Worm (Caenorhabditis elegans) whole organism, young adult: ENCODE measurements around the gene wrt-5.

ENCODE experiments used
- B0035.1 ChIP-seq: sonication (generic microtip); optimal IDR thresholded peaks from 2 replicates; lab custom pipeline; 2016; ENCODE audit warnings: missing genetic modification characterization, mild to moderate bottlenecking, missing compliant biosample characterization, missing genotype, missing genetic modification reagents
- F33H1.4 ChIP-seq: fragments of 200-800 bp; sonication (Bioruptor generic); IDR thresholded peaks from 2 replicates; pipeline ENCODE4 v1.3.6; 2022; ENCODE audit warnings: missing genetic modification reagents, missing genetic modification characterization, missing compliant biosample characterization
- F39B2.1 ChIP-seq: fragments of 200-800 bp; sonication (Bioruptor generic); IDR thresholded peaks from 2 replicates; pipeline ENCODE4 v1.3.6; 2022; ENCODE audit warnings: missing genetic modification reagents, missing genetic modification characterization, missing compliant biosample characterization
- F52B5.7 ChIP-seq: sonication (generic microtip); optimal IDR thresholded peaks from 2 replicates; lab custom pipeline; 2016; ENCODE audit warnings: mild to moderate bottlenecking, missing genetic modification characterization, missing compliant biosample characterization
- F55B11.4 ChIP-seq: sonication (generic microtip); optimal IDR thresholded peaks from 2 replicates; lab custom pipeline; 2016; ENCODE audit warnings: missing compliant biosample characterization, missing genetic modification characterization, borderline replicate concordance; ENCODE audit not compliant: insufficient read depth
- K12H6.12 ChIP-seq: fragments of 200-800 bp; sonication (Bioruptor generic); optimal IDR thresholded peaks from 2 replicates; lab custom pipeline; 2018; ENCODE audit warnings: mild to moderate bottlenecking, missing genetic modification characterization, missing compliant biosample characterization
- Y53F4B.3 ChIP-seq: fragments of 200-800 bp; sonication (Bioruptor generic); IDR thresholded peaks from 2 replicates; pipeline ENCODE4 v1.3.6; 2022; ENCODE audit warnings: missing genetic modification reagents, missing genetic modification characterization, missing compliant biosample characterization
- Y53G8AR.9 ChIP-seq: fragments of 200-800 bp; sonication (Bioruptor generic); conservative IDR thresholded peaks from 2 replicates; pipeline ENCODE4 v1.3.6; 2022; ENCODE audit warnings: missing genetic modification reagents, missing genetic modification characterization, missing compliant biosample characterization
- Y79H2A.3 ChIP-seq: fragments of 200-800 bp; sonication (Bioruptor generic); conservative IDR thresholded peaks from 2 replicates; pipeline ENCODE4 v1.3.6; 2022; ENCODE audit warnings: missing genetic modification reagents, missing genetic modification characterization, missing compliant biosample characterization
- ZK185.1 ChIP-seq: sonication (generic microtip); optimal IDR thresholded peaks from 2 replicates; lab custom pipeline; 2016; ENCODE audit warnings: mild to moderate bottlenecking, missing genetic modification characterization, missing compliant biosample characterization; ENCODE audit not compliant: poor library complexity, severe bottlenecking
- aptf-2 ChIP-seq: fragments of 200-800 bp; sonication (Bioruptor generic); conservative IDR thresholded peaks from 2 replicates; pipeline ENCODE4 v1.3.6; 2022; ENCODE audit warnings: missing genetic modification reagents, missing genetic modification characterization, missing compliant biosample characterization
- attf-3 ChIP-seq: fragments of 200-800 bp; sonication (Bioruptor generic); conservative IDR thresholded peaks from 2 replicates; pipeline ENCODE4 v1.3.6; 2022; ENCODE audit warnings: missing genetic modification reagents, missing genetic modification characterization, missing compliant biosample characterization
- bed-2 ChIP-seq: fragments of 200-800 bp; sonication (Bioruptor generic); IDR thresholded peaks from 2 replicates; pipeline ENCODE4 v1.3.6; 2022; ENCODE audit warnings: missing genetic modification reagents, missing genetic modification characterization, missing compliant biosample characterization
- cebp-1 ChIP-seq, 2 experiments: fragments of 200-800 bp in 1 of 2; sonication (Bioruptor generic) in 1 of 2; sonication (generic microtip) in 1 of 2; IDR thresholded peaks in 1 of 2; optimal IDR thresholded peaks in 1 of 2; 2 replicates each; pipeline versions ENCODE4 v1.3.6 to Lab custom; 2017 to 2022; ENCODE audit warnings: missing compliant biosample characterization in 2 of 2, missing genetic modification characterization in 2 of 2, mild to moderate bottlenecking in 1 of 2, missing genetic modification reagents in 1 of 2, moderate library complexity in 1 of 2
- ceh-100 ChIP-seq: fragments of 200-800 bp; sonication (Bioruptor generic); IDR thresholded peaks from 2 replicates; pipeline ENCODE4 v1.3.6; 2022; ENCODE audit warnings: missing genetic modification reagents, missing genetic modification characterization, missing compliant biosample characterization
- ceh-58 ChIP-seq: fragments of 200-800 bp; sonication (Bioruptor generic); IDR thresholded peaks from 2 replicates; pipeline ENCODE4 v1.3.6; 2022; ENCODE audit warnings: missing genetic modification characterization, missing compliant biosample characterization
- efl-1 ChIP-seq: fragments of 150-350 bp; optimal IDR thresholded peaks from 2 replicates; lab custom pipeline; 2014; ENCODE audit warnings: missing biosample characterization, missing genetic modification reagents, missing genetic modification characterization
- egl-18 ChIP-seq: fragments of 200-800 bp; sonication (Bioruptor generic); IDR thresholded peaks from 2 replicates; pipeline ENCODE4 v1.3.6; 2022; ENCODE audit warnings: missing genetic modification reagents, missing genetic modification characterization, missing compliant biosample characterization
- egrh-3 ChIP-seq: fragments of 200-800 bp; sonication (Bioruptor generic); IDR thresholded peaks from 2 replicates; pipeline ENCODE4 v1.3.6; 2022; ENCODE audit warnings: missing genetic modification reagents, missing genetic modification characterization, missing compliant biosample characterization
- ets-4 ChIP-seq: fragments of 200-800 bp; sonication (Bioruptor generic); optimal IDR thresholded peaks from 2 replicates; lab custom pipeline; 2018; ENCODE audit warnings: mild to moderate bottlenecking, missing genetic modification characterization, missing compliant biosample characterization
- hlh-12 ChIP-seq: sonication (generic microtip); optimal IDR thresholded peaks from 2 replicates; lab custom pipeline; 2016; ENCODE audit warnings: missing genetic modification characterization, missing compliant biosample characterization
- hlh-26 ChIP-seq: fragments of 200-800 bp; sonication (Bioruptor generic); conservative IDR thresholded peaks from 2 replicates; pipeline ENCODE4 v1.3.6; 2022; ENCODE audit warnings: missing genetic modification reagents, missing genetic modification characterization, missing compliant biosample characterization
- hrde-1 ChIP-seq: sonication (generic microtip); optimal IDR thresholded peaks from 2 replicates; lab custom pipeline; 2016; ENCODE audit warnings: missing genetic modification characterization, mild to moderate bottlenecking, missing compliant biosample characterization, moderate library complexity, missing genotype, missing genetic modification reagents, borderline replicate concordance
- let-607 ChIP-seq, 2 experiments: fragments of 200-800 bp in 1 of 2; sonication (Bioruptor generic) in 1 of 2; sonication (generic microtip) in 1 of 2; optimal IDR thresholded peaks; 2 replicates each; lab custom pipeline; 2016 to 2018; ENCODE audit warnings: mild to moderate bottlenecking in 2 of 2, missing compliant biosample characterization in 2 of 2, missing genetic modification characterization in 2 of 2, moderate library complexity in 2 of 2, missing genotype in 1 of 2
- lin-40 ChIP-seq: sonication (generic microtip); optimal IDR thresholded peaks from 2 replicates; lab custom pipeline; 2016; ENCODE audit warnings: missing genetic modification characterization, mild to moderate bottlenecking, missing compliant biosample characterization, missing genotype, missing genetic modification reagents
- mes-4 ChIP-seq: sonication (generic microtip); optimal IDR thresholded peaks from 2 replicates; lab custom pipeline; 2016; ENCODE audit warnings: missing genotype, missing genetic modification characterization, missing compliant biosample characterization
- mxl-1 ChIP-seq: sonication (generic microtip); optimal IDR thresholded peaks from 2 replicates; lab custom pipeline; 2016; ENCODE audit warnings: missing genetic modification characterization, missing compliant biosample characterization
- nfyb-1 ChIP-seq: fragments of 200-800 bp; sonication (Bioruptor generic); IDR thresholded peaks from 2 replicates; pipeline ENCODE4 v1.3.6; 2022; ENCODE audit warnings: missing genetic modification reagents, missing genetic modification characterization, missing compliant biosample characterization
- nhr-179 ChIP-seq: sonication (generic microtip); optimal IDR thresholded peaks from 2 replicates; lab custom pipeline; 2016; ENCODE audit warnings: mild to moderate bottlenecking, missing genetic modification characterization, missing compliant biosample characterization
- nhr-90 ChIP-seq: sonication (generic microtip); optimal IDR thresholded peaks from 2 replicates; lab custom pipeline; 2016; ENCODE audit warnings: missing genotype, mild to moderate bottlenecking, missing genetic modification characterization, missing compliant biosample characterization
- rec-8 ChIP-seq, 2 experiments: sonication (generic microtip); optimal IDR thresholded peaks; 2 replicates each; lab custom pipeline; 2016; ENCODE audit warnings: mild to moderate bottlenecking in 2 of 2, missing genetic modification characterization in 2 of 2, missing genetic modification reagents in 2 of 2, missing genotype in 2 of 2, missing biosample characterization in 1 of 2, missing compliant biosample characterization in 1 of 2, moderate library complexity in 1 of 2
- repo-1 ChIP-seq: sonication (generic microtip); optimal IDR thresholded peaks from 2 replicates; lab custom pipeline; 2017; ENCODE audit warnings: mild to moderate bottlenecking, missing genetic modification characterization, missing compliant biosample characterization
- sdz-38 ChIP-seq: sonication (generic microtip); optimal IDR thresholded peaks from 2 replicates; lab custom pipeline; 2016; ENCODE audit warnings: missing genotype, missing genetic modification characterization, missing compliant biosample characterization
- snpc-3.4 ChIP-seq: sonication (generic microtip); optimal IDR thresholded peaks from 2 replicates; lab custom pipeline; 2017; ENCODE audit warnings: missing genetic modification characterization, mild to moderate bottlenecking, missing compliant biosample characterization, antibody characterized with exemption, moderate library complexity, missing genotype, missing genetic modification reagents
- zim-3 ChIP-seq: sonication (generic microtip); optimal IDR thresholded peaks from 2 replicates; lab custom pipeline; 2017; ENCODE audit warnings: mild to moderate bottlenecking, missing genetic modification characterization, moderate library complexity, missing compliant biosample characterization
- ztf-22 ChIP-seq: fragments of 200-800 bp; sonication (Bioruptor generic); optimal IDR thresholded peaks from 2 replicates; lab custom pipeline; 2018; ENCODE audit warnings: mild to moderate bottlenecking, missing genetic modification characterization, moderate library complexity, missing compliant biosample characterization
- ztf-25 ChIP-seq: fragments of 200-800 bp; sonication (Bioruptor generic); IDR thresholded peaks from 2 replicates; pipeline ENCODE4 v1.3.6; 2022; ENCODE audit warnings: missing genetic modification reagents, missing genetic modification characterization, missing compliant biosample characterization

The wrt-5 gene

ce11 chrIV:4072027-4072426 is 20.6 kb upstream of the wrt-5 start, which contains the start of gene pqn-75 (continued):
- no peak for TF ChIP-seq K12H6.12 (tag; lab: Kevin White, UChicago)
- no peak for TF ChIP-seq mxl-1
- TF ChIP-seq Y79H2A.3 (GFP tag; lab: Robert Waterston, UW), result no peak
- TF ChIP-seq sdz-38 (tag; lab: Kevin White, UChicago), result no peak
- TF ChIP-seq bed-2 (GFP tag; lab: Robert Waterston, UW), result no peak
- TF ChIP-seq, all 124 proteins: peak for 0

- TF ChIP-seq efl-1, result no peak
- TF ChIP-seq Y53G8AR.9 (GFP tag; lab: Robert Waterston, UW), result no peak
- TF ChIP-seq lin-40, result no peak
- TF ChIP-seq ztf-22 (GFP tag; lab: Kevin White, UChicago), result no peak
- no peak for TF ChIP-seq hlh-12
- TF ChIP-seq egl-18, result no peak
- no peak for TF ChIP-seq hrde-1 (tag; lab: Kevin White, UChicago)
- no peak for TF ChIP-seq Y53F4B.3 (GFP tag; lab: Robert Waterston, UW)
- TF ChIP-seq F33H1.4 (GFP tag; lab: Robert Waterston, UW), result no peak
- no peak for TF ChIP-seq aptf-2
- no peak for TF ChIP-seq zim-3 (tag; lab: Kevin White, UChicago)
- no peak for TF ChIP-seq nhr-90 (tag; lab: Kevin White, UChicago)
- TF ChIP-seq ztf-25 (GFP tag; lab: Robert Waterston, UW), result no peak
- no peak for TF ChIP-seq F55B11.4 (tag; lab: Kevin White, UChicago)
- TF ChIP-seq ceh-58 (GFP tag; lab: Robert Waterston, UW), result no peak
- no peak for TF ChIP-seq sdz-38 (tag; lab: Kevin White, UChicago)
These were observed 19.4 kb upstream of the wrt-5 start for ce11 chrIV:4070810-4071209.

ce11 chrIV:4068480-4068879 is 17.0 kb upstream of the wrt-5 start, which contains the start of gene fbxb-55:
fbxb-55 (plus strand) TSS chrIV:4068780.
- no peak for TF ChIP-seq cebp-1 (GFP tag; IDR thresholded peaks at IDR 0.05; lab: Robert Waterston, UW)
- no peak for TF ChIP-seq cebp-1 (tag; optimal IDR thresholded peaks at IDR 0.05; lab: Kevin White, UChicago)
- TF ChIP-seq hlh-26 (GFP tag; lab: Robert Waterston, UW), result no peak
- TF ChIP-seq F52B5.7 (tag; lab: Kevin White, UChicago), result no peak
- no peak for TF ChIP-seq nfyb-1 (GFP tag; lab: Robert Waterston, UW)
- TF ChIP-seq sdz-38 (tag; lab: Kevin White, UChicago), result no peak
- no peak for TF ChIP-seq B0035.1 (tag; lab: Kevin White, UChicago)
- no peak for TF ChIP-seq mes-4 (tag; lab: Kevin White, UChicago)
- TF ChIP-seq ZK185.1, result no peak
- TF ChIP-seq ets-4 (GFP tag; lab: Kevin White, UChicago), result no peak

ce11 chrIV:4067336-4067735 is 15.9 kb upstream of the wrt-5 start:
- TF ChIP-seq snpc-3.4 (tag; lab: Kevin White, UChicago), result no peak
- TF ChIP-seq ztf-22 (GFP tag; lab: Kevin White, UChicago), result no peak
- TF ChIP-seq egrh-3, result no peak
- TF ChIP-seq attf-3 (GFP tag; lab: Robert Waterston, UW), result no peak
- TF ChIP-seq ceh-100 (GFP tag; lab: Robert Waterston, UW), result no peak
- TF ChIP-seq F39B2.1 (GFP tag; lab: Robert Waterston, UW), result no peak
- TF ChIP-seq nhr-90 (tag; lab: Kevin White, UChicago), result no peak
- TF ChIP-seq repo-1 (tag; lab: Kevin White, UChicago), result no peak
- no peak for TF ChIP-seq let-607 (tag; optimal IDR thresholded peaks at IDR 0.05; lab: Kevin White, UChicago)
- no peak for TF ChIP-seq rec-8 (tag; optimal IDR thresholded peaks at IDR 0.05; lab: Kevin White, UChicago)
- TF ChIP-seq nhr-179, result no peak
